Fruit fly (Drosophila melanogaster) whole organism, prepupa: ENCODE measurements around the gene Kr-h2.

Source experiments
- CG10669 ChIP-seq: fragments of 200-800 bp; sonication (Bioruptor generic); optimal IDR thresholded peaks from 3 replicates; lab custom pipeline; 2018; ENCODE audit warnings: missing biosample characterization, mild to moderate bottlenecking, missing genetic modification characterization, moderate library complexity
- CG16779 ChIP-seq: fragments of 200-800 bp; sonication (Bioruptor generic); optimal IDR thresholded peaks from 3 replicates; lab custom pipeline; 2017; ENCODE audit warnings: missing biosample characterization, mild to moderate bottlenecking, missing genetic modification characterization
- Gug ChIP-seq: fragments of 200-800 bp; sonication (Bioruptor generic); IDR thresholded peaks from 2 replicates; pipeline ENCODE4 v1.3.6; 2022; ENCODE audit warnings: missing biosample characterization, missing genetic modification characterization
- Hr39 ChIP-seq: fragments of 200-800 bp; sonication (Bioruptor generic); optimal IDR thresholded peaks from 2 replicates; lab custom pipeline; 2016; ENCODE audit warnings: missing biosample characterization, missing genetic modification characterization

dm6 chr2L:6077632-6078031 is 6.8 kb downstream of the Kr-h2 start:
- no peak for TF ChIP-seq CG16779
- TF ChIP-seq CG10669 (GFP tag; lab: Kevin White, UChicago) = no peak
- TF ChIP-seq Gug = no peak
- TF ChIP-seq Hr39 (GFP tag; lab: Kevin White, UChicago) = no peak
